Fruit fly (Drosophila melanogaster) whole organism, prepupa: ENCODE results near the gene CG34461.

ENCODE experiments used
- CG10631 ChIP-seq: fragments of 200-800 bp; sonication (Bioruptor generic); optimal IDR thresholded peaks from 2 replicates; lab custom pipeline; 2016; ENCODE audit warnings: missing biosample characterization, missing genetic modification characterization
- CG10669 ChIP-seq: fragments of 200-800 bp; sonication (Bioruptor generic); optimal IDR thresholded peaks from 3 replicates; lab custom pipeline; 2018; ENCODE audit warnings: missing biosample characterization, mild to moderate bottlenecking, missing genetic modification characterization, moderate library complexity
- CG11902 ChIP-seq: fragments of 200-800 bp; sonication (Bioruptor generic); optimal IDR thresholded peaks from 3 replicates; lab custom pipeline; 2016; ENCODE audit warnings: missing biosample characterization, missing genetic modification characterization
- CG15336 ChIP-seq: fragments of 200-800 bp; sonication (Bioruptor generic); IDR thresholded peaks from 2 replicates; pipeline ENCODE4 v1.3.6; 2022; ENCODE audit warnings: missing biosample characterization, missing genetic modification characterization
- CG16779 ChIP-seq: fragments of 200-800 bp; sonication (Bioruptor generic); optimal IDR thresholded peaks from 3 replicates; lab custom pipeline; 2017; ENCODE audit warnings: missing biosample characterization, mild to moderate bottlenecking, missing genetic modification characterization
- CG3032 ChIP-seq: fragments of 200-800 bp; optimal IDR thresholded peaks from 2 replicates; lab custom pipeline; 2019; ENCODE audit warnings: missing biosample characterization, mild to moderate bottlenecking, missing genetic modification characterization, moderate library complexity
- CG32006 ChIP-seq: fragments of 200-800 bp; sonication (Bioruptor generic); optimal IDR thresholded peaks from 3 replicates; lab custom pipeline; 2017; ENCODE audit warnings: missing biosample characterization, mild to moderate bottlenecking, missing genetic modification characterization
- CG34406 ChIP-seq: fragments of 200-800 bp; sonication (Bioruptor generic); optimal IDR thresholded peaks from 3 replicates; lab custom pipeline; 2016; ENCODE audit warnings: missing biosample characterization, missing genetic modification characterization
- CG3919 ChIP-seq: fragments of 200-800 bp; sonication (Bioruptor generic); optimal IDR thresholded peaks from 3 replicates; lab custom pipeline; 2016; ENCODE audit warnings: missing biosample characterization, missing genetic modification characterization
- CG4318 ChIP-seq: fragments of 200-800 bp; sonication (Bioruptor generic); optimal IDR thresholded peaks from 3 replicates; lab custom pipeline; 2017; ENCODE audit warnings: missing biosample characterization, mild to moderate bottlenecking, missing genetic modification characterization
- CG6792 ChIP-seq: fragments of 200-800 bp; sonication (Bioruptor generic); optimal IDR thresholded peaks from 3 replicates; lab custom pipeline; 2016; ENCODE audit warnings: missing biosample characterization, missing genetic modification characterization
- CG6808 ChIP-seq: fragments of 200-800 bp; sonication (Bioruptor generic); optimal IDR thresholded peaks from 3 replicates; lab custom pipeline; 2017; ENCODE audit warnings: missing biosample characterization, missing genetic modification characterization, mild to moderate bottlenecking, moderate library complexity, missing genetic modification reagents
- CG7368 ChIP-seq: fragments of 200-800 bp; sonication (Bioruptor generic); optimal IDR thresholded peaks from 3 replicates; lab custom pipeline; 2016; ENCODE audit warnings: missing biosample characterization, missing genetic modification characterization
- CG8119 ChIP-seq: fragments of 200-800 bp; sonication (Bioruptor generic); IDR thresholded peaks from 3 replicates; pipeline ENCODE4 v1.3.6; 2022; ENCODE audit warnings: missing biosample characterization, missing genetic modification characterization
- CG8319 ChIP-seq: fragments of 200-800 bp; sonication (Bioruptor generic); optimal IDR thresholded peaks from 3 replicates; lab custom pipeline; 2016; ENCODE audit warnings: missing biosample characterization, missing genetic modification characterization
- CG8632 ChIP-seq: fragments of 200-800 bp; sonication (Bioruptor generic); optimal IDR thresholded peaks from 3 replicates; lab custom pipeline; 2016; ENCODE audit warnings: missing biosample characterization, missing genetic modification characterization
- CG9139 ChIP-seq: fragments of 200-800 bp; sonication (Bioruptor generic); optimal IDR thresholded peaks from 3 replicates; lab custom pipeline; 2017; ENCODE audit warnings: missing biosample characterization, mild to moderate bottlenecking, missing genetic modification characterization
- Eip75B ChIP-seq: fragments of 200-800 bp; sonication (Bioruptor generic); optimal IDR thresholded peaks from 3 replicates; lab custom pipeline; 2016; ENCODE audit warnings: missing biosample characterization, missing genetic modification characterization
- Eip78C ChIP-seq: fragments of 200-800 bp; sonication (Bioruptor generic); peaks from one replicate; lab custom pipeline; 2016; ENCODE audit warnings: missing biosample characterization, missing genetic modification characterization
- Hr38 ChIP-seq: sonication (Bioruptor generic); optimal IDR thresholded peaks from 2 replicates; lab custom pipeline; 2016; ENCODE audit warnings: missing biosample characterization, missing genetic modification characterization
- Hr39 ChIP-seq: fragments of 200-800 bp; sonication (Bioruptor generic); optimal IDR thresholded peaks from 2 replicates; lab custom pipeline; 2016; ENCODE audit warnings: missing biosample characterization, missing genetic modification characterization
- Hr4 ChIP-seq: fragments of 200-800 bp; sonication (Bioruptor generic); optimal IDR thresholded peaks from 3 replicates; lab custom pipeline; 2016; ENCODE audit warnings: missing biosample characterization, missing genetic modification characterization
- Lpt ChIP-seq: fragments of 200-800 bp; sonication (Bioruptor generic); optimal IDR thresholded peaks from 3 replicates; lab custom pipeline; 2016; ENCODE audit warnings: missing biosample characterization, missing genetic modification characterization
- OdsH ChIP-seq: fragments of 200-800 bp; sonication (Bioruptor generic); optimal IDR thresholded peaks from 3 replicates; lab custom pipeline; 2016; ENCODE audit warnings: missing biosample characterization, missing genetic modification characterization
- Smox ChIP-seq: fragments of 200-800 bp; sonication (Bioruptor generic); optimal IDR thresholded peaks from 3 replicates; lab custom pipeline; 2016; ENCODE audit warnings: missing biosample characterization, missing genetic modification characterization
- Sox102F ChIP-seq: fragments of 200-800 bp; sonication (Bioruptor generic); optimal IDR thresholded peaks from 2 replicates; lab custom pipeline; 2016; ENCODE audit warnings: missing biosample characterization, mild to moderate bottlenecking, missing genetic modification characterization
- Sox14 ChIP-seq: fragments of 200-800 bp; sonication (Bioruptor generic); optimal IDR thresholded peaks from 3 replicates; lab custom pipeline; 2016; ENCODE audit warnings: missing biosample characterization, missing genetic modification characterization
- Sox15 ChIP-seq: fragments of 200-800 bp; sonication (Bioruptor generic); optimal IDR thresholded peaks from 3 replicates; lab custom pipeline; 2016; ENCODE audit warnings: missing biosample characterization, missing genetic modification characterization
- achi ChIP-seq: fragments of 200-800 bp; sonication (Bioruptor generic); optimal IDR thresholded peaks from 3 replicates; lab custom pipeline; 2016; ENCODE audit warnings: missing biosample characterization, missing genetic modification characterization
- acj6 ChIP-seq: fragments of 200-800 bp; sonication (Bioruptor generic); optimal IDR thresholded peaks from 3 replicates; lab custom pipeline; 2016; ENCODE audit warnings: missing biosample characterization, missing genetic modification characterization
- cyc ChIP-seq: fragments of 200-800 bp; sonication (Bioruptor generic); optimal IDR thresholded peaks from 3 replicates; lab custom pipeline; 2016; ENCODE audit warnings: missing biosample characterization, missing genetic modification characterization
- dac ChIP-seq: fragments of 200-800 bp; sonication (Bioruptor generic); optimal IDR thresholded peaks from 2 replicates; lab custom pipeline; 2017; ENCODE audit warnings: missing biosample characterization, mild to moderate bottlenecking, missing genetic modification characterization
- dsx ChIP-seq: fragments of 200-800 bp; optimal IDR thresholded peaks from 3 replicates; lab custom pipeline; 2019; ENCODE audit warnings: missing biosample characterization, mild to moderate bottlenecking, missing genetic modification characterization, moderate library complexity; ENCODE audit not compliant: poor library complexity, severe bottlenecking
- esn ChIP-seq: fragments of 200-800 bp; sonication (Bioruptor generic); optimal IDR thresholded peaks from 2 replicates; lab custom pipeline; 2016; ENCODE audit warnings: missing biosample characterization, mild to moderate bottlenecking, missing genetic modification characterization, moderate library complexity
- fd59A ChIP-seq: fragments of 200-800 bp; sonication (Bioruptor generic); optimal IDR thresholded peaks from 2 replicates; lab custom pipeline; 2017; ENCODE audit warnings: missing biosample characterization, mild to moderate bottlenecking, missing genetic modification characterization, missing genetic modification reagents
- fd85E ChIP-seq: fragments of 200-800 bp; sonication (Bioruptor generic); optimal IDR thresholded peaks from 3 replicates; lab custom pipeline; 2016; ENCODE audit warnings: missing biosample characterization, missing genetic modification characterization
- fkh ChIP-seq: fragments of 200-800 bp; sonication (Bioruptor generic); optimal IDR thresholded peaks from 3 replicates; lab custom pipeline; 2017; ENCODE audit warnings: missing biosample characterization, mild to moderate bottlenecking, missing genetic modification characterization, moderate library complexity
- lz ChIP-seq: fragments of 200-800 bp; sonication (Bioruptor generic); optimal IDR thresholded peaks from 3 replicates; lab custom pipeline; 2016; ENCODE audit warnings: missing biosample characterization, missing genetic modification characterization
- net ChIP-seq: fragments of 200-800 bp; sonication (Bioruptor generic); optimal IDR thresholded peaks from 3 replicates; lab custom pipeline; 2016; ENCODE audit warnings: missing biosample characterization, missing genetic modification characterization
- spab ChIP-seq: fragments of 200-800 bp; sonication (Bioruptor generic); optimal IDR thresholded peaks from 2 replicates; lab custom pipeline; 2017; ENCODE audit warnings: missing biosample characterization, mild to moderate bottlenecking, missing genetic modification characterization, missing genetic modification reagents
- ss ChIP-seq, 2 experiments: fragments of 200-800 bp; sonication (Bioruptor generic); optimal IDR thresholded peaks; 2 replicates in 1 of 2; 3 replicates in 1 of 2; lab custom pipeline; 2017 to 2018; ENCODE audit warnings: mild to moderate bottlenecking in 2 of 2, missing biosample characterization in 2 of 2, missing genetic modification characterization in 2 of 2, moderate library complexity in 1 of 2
- topi ChIP-seq: fragments of 200-800 bp; sonication (Bioruptor generic); optimal IDR thresholded peaks from 3 replicates; lab custom pipeline; 2016; ENCODE audit warnings: missing biosample characterization, missing genetic modification characterization

The CG34461 gene

dm6 chr3L:8346100-8346980 is 20.7 kb downstream of the CG34461 start, which contains the start of the genes CG7182 and GAPcenA (continued):
- peak; percentile 75 for TF ChIP-seq topi (GFP tag; lab: Kevin White, UChicago)
- peak; percentile 70 for TF ChIP-seq CG6792 (GFP tag; lab: Kevin White, UChicago)
- TF ChIP-seq Eip78C: peak; percentile 92
- peak; percentile 26 for TF ChIP-seq CG9139
- TF ChIP-seq Sox15: peak; percentile 43
- no peak for TF ChIP-seq dac (GFP tag; lab: Kevin White, UChicago)
- peak; percentile 62 for TF ChIP-seq CG6808 (GFP tag; lab: Kevin White, UChicago)
- peak; percentile 80 for TF ChIP-seq esn (GFP tag; lab: Kevin White, UChicago)
- peak; percentile 57 for TF ChIP-seq CG7368 (GFP tag; lab: Kevin White, UChicago)
- TF ChIP-seq fd59A: peak; percentile 7

- TF ChIP-seq fkh (GFP tag; lab: Kevin White, UChicago): peak; percentile 83
- no peak for TF ChIP-seq CG34406 (GFP tag; lab: Kevin White, UChicago)
Observed at dm6 chr3L:8347346-8347745, 21.7 kb downstream of the CG34461 start.

dm6 chr3L:8356196-8356595 is 30.5 kb downstream of the CG34461 start, which contains the start of gene Culd:
TSS of gene Culd (minus strand) at chr3L:8356296.
- TF ChIP-seq Lpt (GFP tag; lab: Kevin White, UChicago): no peak
- TF ChIP-seq CG4318: no peak
- TF ChIP-seq Hr38 (GFP tag; lab: Kevin White, UChicago): no peak
- TF ChIP-seq cyc: no peak
- TF ChIP-seq achi: no peak
- no peak for TF ChIP-seq spab (GFP tag; lab: Kevin White, UChicago)
- no peak for TF ChIP-seq CG6792 (GFP tag; lab: Kevin White, UChicago)
- no peak for TF ChIP-seq CG8632 (GFP tag; lab: Kevin White, UChicago)
- TF ChIP-seq CG6808 (GFP tag; lab: Kevin White, UChicago): no peak
- no peak for TF ChIP-seq topi (GFP tag; lab: Kevin White, UChicago)
- no peak for TF ChIP-seq CG16779 (tag; lab: Kevin White, UChicago)
- TF ChIP-seq fd59A: no peak
- no peak for TF ChIP-seq CG34406 (GFP tag; lab: Kevin White, UChicago)
- TF ChIP-seq CG3032: no peak
- TF ChIP-seq fd85E (GFP tag; lab: Kevin White, UChicago): no peak
- TF ChIP-seq CG8319 (GFP tag; lab: Kevin White, UChicago): no peak
- no peak for TF ChIP-seq CG3919 (GFP tag; lab: Kevin White, UChicago)
- TF ChIP-seq Hr4 (GFP tag; lab: Kevin White, UChicago): no peak
- no peak for TF ChIP-seq Sox14
- no peak for TF ChIP-seq OdsH
- TF ChIP-seq, all 60 proteins: peak for 0

dm6 chr3L:8358138-8358537 is 32.5 kb downstream of the CG34461 start:
- peak; percentile 68 for TF ChIP-seq CG6808 (GFP tag; lab: Kevin White, UChicago)
- TF ChIP-seq CG9139: no peak
- TF ChIP-seq dsx (GFP tag; lab: Kevin White, UChicago): no peak
- TF ChIP-seq fkh (GFP tag; lab: Kevin White, UChicago): no peak
- no peak for TF ChIP-seq acj6 (GFP tag; lab: Kevin White, UChicago)
- no peak for TF ChIP-seq Sox102F
- TF ChIP-seq CG4318: no peak
- TF ChIP-seq CG11902 (GFP tag; lab: Kevin White, UChicago): peak; percentile 4
- TF ChIP-seq spab (GFP tag; lab: Kevin White, UChicago): peak; percentile 48
- no peak for TF ChIP-seq Hr4 (GFP tag; lab: Kevin White, UChicago)
- no peak for TF ChIP-seq ss (GFP tag; optimal IDR thresholded peaks at IDR 0.05; lab: Kevin White, UChicago)
- TF ChIP-seq Smox (GFP tag; lab: Kevin White, UChicago): no peak
- no peak for TF ChIP-seq net (GFP tag; lab: Kevin White, UChicago)
- no peak for TF ChIP-seq dac (GFP tag; lab: Kevin White, UChicago)
- TF ChIP-seq Eip75B (GFP tag; lab: Kevin White, UChicago): no peak
- TF ChIP-seq Sox15: no peak
- no peak for TF ChIP-seq Sox14
- no peak for TF ChIP-seq lz (GFP tag; lab: Kevin White, UChicago)
- no peak for TF ChIP-seq OdsH
- peak; percentile 24 for TF ChIP-seq CG7368 (GFP tag; lab: Kevin White, UChicago)
- TF ChIP-seq Eip78C: no peak
- TF ChIP-seq CG3032: no peak
- peak; percentile 60 for TF ChIP-seq CG15336 (GFP tag; lab: Robert Waterston, UW)
- TF ChIP-seq CG10631 (GFP tag; lab: Kevin White, UChicago): no peak
- TF ChIP-seq Hr39 (GFP tag; lab: Kevin White, UChicago): peak; percentile 22
- TF ChIP-seq CG32006: no peak
- peak; percentile 53; the same call in 1 of the 3 replicates for TF ChIP-seq CG8119 (GFP tag; lab: Robert Waterston, UW)
- TF ChIP-seq CG10669 (GFP tag; lab: Kevin White, UChicago): no peak
